Fruit fly (Drosophila melanogaster): ENCODE results near the gene CG9175.

Gene CG9175

DNA sequence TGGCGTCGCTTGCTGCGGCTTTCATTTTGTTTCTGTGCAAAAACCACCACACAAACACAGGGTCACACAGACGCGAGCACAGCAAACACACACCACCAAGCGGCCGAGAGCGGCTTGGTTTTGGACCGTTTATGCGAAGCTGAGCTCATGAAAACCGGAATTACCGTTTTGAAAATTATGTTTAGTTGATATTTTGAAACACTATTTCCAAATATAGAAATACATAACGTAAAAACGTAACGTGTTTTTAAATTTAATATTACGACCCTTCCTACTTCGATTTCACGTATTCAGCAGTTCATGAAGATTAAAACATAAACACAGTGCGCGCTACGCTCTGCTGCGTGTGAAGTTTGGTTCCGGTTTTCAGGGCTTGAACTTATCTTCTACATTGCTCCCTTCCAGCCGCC, 47.5 kb downstream of the CG9175 start (continued):
- TF ChIP-seq CrebB (tag; optimal IDR thresholded peaks at IDR 0.05) (peak; percentile 98), CG2202 (tag; optimal IDR thresholded peaks at IDR 0.05) (peak; percentile 95), CG18011 (GFP tag; optimal IDR thresholded peaks at IDR 0.05) (peak; percentile 86), bowl (GFP tag; IDR thresholded peaks at IDR 0.05) (peak; percentile 90), repo (GFP tag; optimal IDR thresholded peaks at IDR 0.05) (peak; percentile 95), bab2 (GFP tag; optimal IDR thresholded peaks at IDR 0.05) (peak; percentile 94), CG9932 (GFP tag; IDR thresholded peaks at IDR 0.05) (peak; percentile 87), H2.0 (GFP tag; IDR thresholded peaks at IDR 0.05) (peak; percentile 90), Mes4 (GFP tag; optimal IDR thresholded peaks at IDR 0.05) (peak; percentile 94), Dll (GFP tag; IDR thresholded peaks at IDR 0.05; ENCODE audit: partially characterized antibody) (no peak), Ssrp (tag; optimal IDR thresholded peaks at IDR 0.05) (peak; percentile 91), ems (GFP tag; optimal IDR thresholded peaks at IDR 0.05) (peak; percentile 95), luna (GFP tag; optimal IDR thresholded peaks at IDR 0.05) (peak; percentile 83), CG17359 (tag; optimal IDR thresholded peaks at IDR 0.05) (peak; percentile 97), CG18476 (GFP tag; optimal IDR thresholded peaks at IDR 0.05) (peak; percentile 95), B-H2 (GFP tag; optimal IDR thresholded peaks at IDR 0.05) (peak; percentile 97), CG10543 (GFP tag; optimal IDR thresholded peaks at IDR 0.05) (peak; percentile 96), CG12236 (GFP tag; optimal IDR thresholded peaks at IDR 0.05) (peak; percentile 92), salm (tag; optimal IDR thresholded peaks at IDR 0.05) (peak; percentile 94), D19A (tag; optimal IDR thresholded peaks at IDR 0.05) (peak; percentile 95), Fer3 (tag; optimal IDR thresholded peaks at IDR 0.05) (peak; percentile 97), kni (GFP tag; optimal IDR thresholded peaks at IDR 0.05) (peak; percentile 90), CG12071 (GFP tag; optimal IDR thresholded peaks at IDR 0.05) (peak; percentile 98), kah (GFP tag; optimal IDR thresholded peaks at IDR 0.05) (peak; percentile 92), ham (GFP tag; IDR thresholded peaks at IDR 0.05) (peak; percentile 61; the same call in 1 of the 2 replicates), CG11723 (GFP tag; optimal IDR thresholded peaks at IDR 0.05) (peak; percentile 95), Elba2 (GFP tag; optimal IDR thresholded peaks at IDR 0.05) (no peak), Myb (GFP tag; optimal IDR thresholded peaks at IDR 0.05) (peak; percentile 78), CG14441 (GFP tag; IDR thresholded peaks at IDR 0.05) (peak; percentile 88), CG8478 (optimal IDR thresholded peaks at IDR 0.05) (peak; percentile 12), CG9437 (GFP tag; optimal IDR thresholded peaks at IDR 0.05) (peak; percentile 90), Tbp (GFP tag; optimal IDR thresholded peaks at IDR 0.05) (no peak), CG14050 (GFP tag; IDR thresholded peaks at IDR 0.05) (peak; percentile 96), Hand (GFP tag; optimal IDR thresholded peaks at IDR 0.05) (peak; percentile 98), Ets65A (GFP tag) (peak; percentile 99), CG10209 (GFP tag; optimal IDR thresholded peaks at IDR 0.05) (peak; percentile 94), dati (GFP tag; IDR thresholded peaks at IDR 0.05) (peak; percentile 44; the same call in 1 of the 2 replicates), Ada2b (GFP tag; IDR thresholded peaks at IDR 0.05) (peak; percentile 96), zen2 (GFP tag; IDR thresholded peaks at IDR 0.05; ENCODE audit: partially characterized antibody) (no peak), croc (GFP tag; conservative IDR thresholded peaks at IDR 0.05) (peak; percentile 82), inv (GFP tag; IDR thresholded peaks at IDR 0.05; ENCODE audit: partially characterized antibody) (no peak), trh (GFP tag; optimal IDR thresholded peaks at IDR 0.05) (peak; percentile 57), Lim3 (GFP tag; IDR thresholded peaks at IDR 0.05) (0 out of 2 replicates have a peak, but pooled peaks have one; percentile 60), CG17186 (GFP tag; optimal IDR thresholded peaks at IDR 0.05) (peak; percentile 79), CG6791 (GFP tag; IDR thresholded peaks at IDR 0.05; ENCODE audit: partially characterized antibody) (0 out of 3 replicates have a peak, but pooled peaks have one; percentile 12), fd64A (GFP tag; optimal IDR thresholded peaks at IDR 0.05) (peak; percentile 96), CG2129 (GFP tag; IDR thresholded peaks at IDR 0.05; ENCODE audit: partially characterized antibody) (no peak), CHES-1-like (GFP tag; optimal IDR thresholded peaks at IDR 0.05) (peak; percentile 89), CG8281 (tag; optimal IDR thresholded peaks at IDR 0.05) (peak; percentile 83), CG31224 (GFP tag; IDR thresholded peaks at IDR 0.05) (peak; percentile 78), Rfx (GFP tag; IDR thresholded peaks at IDR 0.05) (peak; percentile 97)
